Fruit fly (Drosophila melanogaster) whole organism, wandering third instar larva: ENCODE measurements around the gene hiro.

Experiments
- Dif ChIP-seq: fragments of 200-275, 200-300 bp; sonication (Bioruptor generic); optimal IDR thresholded peaks from 2 replicates; lab custom pipeline; 2018; ENCODE audit warnings: missing biosample characterization, missing genetic modification characterization; ENCODE audit not compliant: partially characterized antibody
- Mio ChIP-seq: sonication (Bioruptor generic); optimal IDR thresholded peaks from 2 replicates; lab custom pipeline; 2016; ENCODE audit warnings: missing biosample characterization, missing genetic modification characterization
- Rel ChIP-seq, 2 experiments: fragments of 200-800 bp; sonication (Bioruptor generic) in 1 of 2; optimal IDR thresholded peaks; 2 replicates in 1 of 2; 3 replicates in 1 of 2; lab custom pipeline; 2016 to 2019; ENCODE audit warnings: mild to moderate bottlenecking in 2 of 2, missing biosample characterization in 2 of 2, missing genetic modification characterization in 2 of 2, moderate library complexity in 1 of 2
- br ChIP-seq: fragments of 200-800 bp; sonication (Bioruptor generic); optimal IDR thresholded peaks from 2 replicates; lab custom pipeline; 2016; ENCODE audit warnings: missing biosample characterization, missing genetic modification characterization
- dmrt93B ChIP-seq: fragments of 200-800 bp; sonication (Bioruptor generic); optimal IDR thresholded peaks from 2 replicates; lab custom pipeline; 2018; ENCODE audit warnings: missing biosample characterization, mild to moderate bottlenecking, missing genetic modification characterization
- dsf ChIP-seq: sonication (Bioruptor generic); optimal IDR thresholded peaks from 2 replicates; lab custom pipeline; 2016; ENCODE audit warnings: missing biosample characterization, missing genetic modification characterization, borderline replicate concordance
- ey ChIP-seq: fragments of 200-800 bp; sonication (Bioruptor generic); optimal IDR thresholded peaks from 2 replicates; lab custom pipeline; 2016; ENCODE audit warnings: missing biosample characterization, missing genetic modification characterization
- foxo ChIP-seq, 2 experiments: fragments of 200-800 bp; sonication (Bioruptor generic); optimal IDR thresholded peaks; 2 replicates in 1 of 2; 3 replicates in 1 of 2; lab custom pipeline; 2016 to 2017; ENCODE audit warnings: missing biosample characterization in 2 of 2, missing genetic modification characterization in 2 of 2
- psq ChIP-seq: fragments of 200-800 bp; sonication (Bioruptor generic); optimal IDR thresholded peaks from 3 replicates; lab custom pipeline; 2017; ENCODE audit warnings: missing biosample characterization, mild to moderate bottlenecking, missing genetic modification characterization, moderate library complexity
- sv ChIP-seq: fragments of 200-800 bp; sonication (Bioruptor generic); optimal IDR thresholded peaks from 3 replicates; lab custom pipeline; 2016; ENCODE audit warnings: missing biosample characterization, missing genetic modification characterization
- usp ChIP-seq: fragments of >200 bp; optimal IDR thresholded peaks from 2 replicates; lab custom pipeline; 2017; ENCODE audit warnings: missing biosample characterization, missing genetic modification characterization

DNA sequence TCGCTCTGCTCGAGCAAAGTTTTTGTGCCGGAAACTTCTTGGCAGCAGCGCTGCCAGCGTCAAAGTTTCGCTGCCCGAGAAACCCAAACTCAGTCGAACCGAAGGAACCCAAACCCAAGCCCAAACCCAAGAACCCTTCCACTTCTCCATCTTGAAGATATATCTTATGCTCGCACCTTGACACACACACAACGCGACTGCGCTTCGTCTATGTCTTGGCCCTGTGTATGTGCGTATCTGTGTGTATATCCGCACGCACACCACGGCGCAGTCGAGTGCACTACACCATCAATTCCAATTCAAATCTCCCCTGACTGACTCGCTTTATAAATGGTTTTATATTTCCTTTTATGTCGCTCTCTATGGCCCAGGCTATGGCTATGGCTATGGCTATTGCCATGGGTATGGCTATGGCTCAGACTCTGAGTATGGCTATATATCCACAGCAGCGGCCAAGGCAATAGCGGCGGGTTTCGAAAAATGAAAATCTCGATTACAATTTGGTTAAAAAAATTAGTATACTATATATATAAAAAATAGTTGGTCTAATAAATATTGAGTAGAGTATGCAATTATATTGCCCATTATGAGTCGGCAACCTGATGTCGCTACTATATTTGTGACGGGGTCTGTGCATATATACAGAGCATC is 8.8 kb upstream of the hiro start:
- peak; percentile 82 for TF ChIP-seq psq
- TF ChIP-seq ey = peak; percentile 71
- no peak for TF ChIP-seq Dif (GFP tag; lab: Kevin White, UChicago)
- TF ChIP-seq sv (GFP tag; lab: Kevin White, UChicago) = peak; percentile 86
- TF ChIP-seq dmrt93B (GFP tag; lab: Kevin White, UChicago) = peak; percentile 83
- TF ChIP-seq Mio = no peak
- TF ChIP-seq Rel (GFP tag; optimal IDR thresholded peaks at IDR 0.05; lab: Kevin White, UChicago) = peak; percentile 82
- TF ChIP-seq Rel (tag; optimal IDR thresholded peaks at IDR 0.05; lab: Kevin White, UChicago) = no peak
- peak; percentile 67 for TF ChIP-seq br (GFP tag; lab: Kevin White, UChicago)
- TF ChIP-seq dsf (GFP tag; lab: Kevin White, UChicago) = peak; percentile 9
- peak in 1 of 2 experiments; percentile 88 for TF ChIP-seq foxo (GFP tag; optimal IDR thresholded peaks at IDR 0.05; lab: Kevin White, UChicago)
- no peak for TF ChIP-seq usp (GFP tag; lab: Kevin White, UChicago)
